Worm (Caenorhabditis elegans) whole organism, L1 larva: ENCODE measurements around the gene AH9.6.

Source experiments
- elt-3 ChIP-seq, 6 experiments: fragments of 150-350 bp in 1 of 6; sonication (generic microtip); optimal IDR thresholded peaks; 2 replicates each; lab custom pipeline; 2017 to 2018; ENCODE audit warnings: missing biosample characterization in 6 of 6, missing genetic modification characterization in 6 of 6, inconsistent platforms in 1 of 6
- nhr-77 ChIP-seq: fragments of 150-350 bp; optimal IDR thresholded peaks from 2 replicates; lab custom pipeline; 2014; ENCODE audit warnings: missing biosample characterization, missing genetic modification characterization

DNA sequence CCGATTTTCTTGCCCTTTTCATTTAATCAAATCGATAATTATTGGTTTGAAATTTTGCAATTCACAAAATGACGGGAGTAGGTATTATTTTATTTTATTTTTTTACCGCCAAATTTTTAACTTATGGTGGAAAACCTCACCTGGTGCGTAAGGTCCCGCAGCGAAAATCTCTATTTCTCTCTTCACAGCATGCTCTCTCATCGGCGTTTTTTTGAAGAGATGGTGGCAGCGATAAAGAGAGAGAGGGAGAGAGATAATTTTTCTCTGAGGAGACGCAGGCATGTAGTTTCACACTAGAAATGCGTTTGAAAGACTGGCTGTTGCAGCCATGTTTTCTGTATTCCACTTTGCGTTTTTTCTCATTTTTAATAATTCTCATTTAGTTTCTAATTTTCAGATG is 34.0 kb downstream of the AH9.6 start, which contains the start of gene T14F9.2:
- TF ChIP-seq nhr-77 (tag; lab: Kevin White, UChicago), result no peak
- no peak for TF ChIP-seq elt-3 (tag; optimal IDR thresholded peaks at IDR 0.05; lab: Kevin White, UChicago)
